Fruit fly (Drosophila melanogaster): Measurements from ENCODE around the gene dind.
A peak's percentile ranks its signal among the peaks of the same experiment; 100 is the strongest.

The dind gene

DNA sequence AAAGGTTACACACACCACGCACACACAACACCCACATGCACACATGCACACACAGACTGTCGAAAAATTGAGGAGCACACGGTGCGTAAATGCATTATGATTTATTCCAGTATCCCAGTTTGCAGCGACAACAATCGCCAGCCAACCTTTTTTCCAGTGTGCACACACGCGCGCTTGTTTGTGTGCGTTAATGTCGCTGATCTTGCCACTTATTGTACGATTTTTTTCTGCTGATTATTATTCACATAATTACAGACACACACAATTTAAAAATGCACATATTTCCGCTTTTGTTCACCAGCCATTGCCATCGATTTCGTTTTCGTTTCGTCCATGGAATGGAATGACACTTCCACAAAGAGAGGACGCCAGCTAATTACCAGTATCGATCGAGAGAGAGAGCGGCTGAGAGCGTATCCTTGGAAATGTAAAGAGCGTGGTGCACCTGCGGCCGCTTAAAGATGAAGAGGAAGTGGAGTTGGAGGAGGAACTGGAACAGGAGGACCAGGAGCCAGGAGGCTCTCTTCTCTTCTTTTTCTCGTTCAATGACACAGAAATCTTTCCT is 18.9 kb downstream of the dind start:
- TF ChIP-seq CG8478 (optimal IDR thresholded peaks at IDR 0.05) (no peak), Dll (optimal IDR thresholded peaks at IDR 0.05) (peak; percentile 61)

- TF ChIP-seq CG8478 (optimal IDR thresholded peaks at IDR 0.05) (no peak), psq (optimal IDR thresholded peaks at IDR 0.05) (no peak), EcR (GFP tag; optimal IDR thresholded peaks at IDR 0.05) (no peak)
Observed at dm6 chr3R:18643646-18644045, 33.7 kb downstream of the dind start.

dm6 chr3R:18641242-18641757 is 36.0 kb downstream of the dind start, which contains the start of gene CG14301:
CG14301 (minus strand) TSS chr3R:18641457.
- TF ChIP-seq pan (optimal IDR thresholded peaks at IDR 0.05) (no peak), usp (GFP tag; optimal IDR thresholded peaks at IDR 0.05) (no peak), CG8478 (optimal IDR thresholded peaks at IDR 0.05) (no peak), Dll (optimal IDR thresholded peaks at IDR 0.05) (no peak), psq (optimal IDR thresholded peaks at IDR 0.05) (no peak), EcR (GFP tag; optimal IDR thresholded peaks at IDR 0.05) (no peak)

DNA sequence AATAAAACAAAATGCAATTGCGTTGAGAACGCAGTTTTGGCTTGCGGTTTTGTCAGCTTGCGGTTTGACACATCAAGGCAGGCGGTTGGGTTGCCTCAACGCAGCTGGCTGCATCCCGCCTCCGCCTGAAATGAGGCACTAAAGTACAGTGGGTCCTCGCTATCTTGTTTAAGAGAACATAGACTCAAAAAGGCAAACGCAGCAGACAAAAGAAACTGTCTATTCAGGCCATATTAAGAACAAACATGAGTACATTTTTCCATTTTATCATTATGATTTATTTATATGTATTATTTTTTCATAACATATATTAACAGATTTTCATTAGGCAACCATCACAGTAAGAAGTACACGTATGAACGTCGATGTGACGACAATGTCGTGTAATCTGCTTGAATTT is 37.7 kb downstream of the dind start:
- TF ChIP-seq pan (optimal IDR thresholded peaks at IDR 0.05) (no peak), usp (GFP tag; optimal IDR thresholded peaks at IDR 0.05) (no peak), Dll (optimal IDR thresholded peaks at IDR 0.05) (no peak), EcR (GFP tag; optimal IDR thresholded peaks at IDR 0.05) (no peak), CG8478 (optimal IDR thresholded peaks at IDR 0.05) (no peak), psq (optimal IDR thresholded peaks at IDR 0.05) (no peak)

dm6 chr3R:18633099-18633498 is 44.2 kb downstream of the dind start:
- no peak for TF ChIP-seq Dll (optimal IDR thresholded peaks at IDR 0.05)
- TF ChIP-seq EcR (GFP tag; optimal IDR thresholded peaks at IDR 0.05), result no peak
- no peak for TF ChIP-seq pan (optimal IDR thresholded peaks at IDR 0.05)
- no peak for TF ChIP-seq CG8478 (optimal IDR thresholded peaks at IDR 0.05)
- no peak for TF ChIP-seq usp (GFP tag; optimal IDR thresholded peaks at IDR 0.05)
- no peak for TF ChIP-seq psq (optimal IDR thresholded peaks at IDR 0.05)

DNA sequence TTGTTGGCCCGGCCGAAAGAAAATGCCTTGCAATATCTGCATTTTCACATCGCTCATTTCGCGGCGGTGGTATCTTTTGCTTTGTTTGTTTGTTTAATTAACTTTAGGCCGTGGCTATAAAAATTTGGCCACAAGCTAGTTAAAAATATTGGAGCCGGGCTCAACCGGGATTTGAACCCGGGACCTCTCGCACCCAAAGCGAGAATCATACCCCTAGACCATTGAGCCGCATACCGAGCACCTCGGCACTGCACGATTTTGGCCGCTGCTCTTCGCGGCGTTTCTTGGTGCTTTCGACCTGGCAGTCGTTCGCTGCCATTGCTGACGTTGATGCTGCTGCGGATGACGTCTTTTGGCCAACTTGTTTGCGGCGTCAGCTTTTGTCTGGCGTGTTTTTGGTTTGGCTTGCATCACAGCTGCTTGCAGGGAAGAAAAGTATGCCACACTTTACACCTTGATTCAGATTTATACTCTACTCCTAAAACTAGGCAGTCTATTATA is 49.0 kb downstream of the dind start:
- TF ChIP-seq psq (optimal IDR thresholded peaks at IDR 0.05) (no peak), EcR (GFP tag; optimal IDR thresholded peaks at IDR 0.05) (no peak), CG8478 (optimal IDR thresholded peaks at IDR 0.05) (no peak), pan (optimal IDR thresholded peaks at IDR 0.05) (no peak), usp (GFP tag; optimal IDR thresholded peaks at IDR 0.05) (no peak), Dll (optimal IDR thresholded peaks at IDR 0.05) (no peak)
